Worm (Caenorhabditis elegans) whole organism, late embryonic: ENCODE measurements around the gene lact-4.

Source experiments
- C08G9.2 ChIP-seq: sonication (generic microtip); optimal IDR thresholded peaks from 2 replicates; lab custom pipeline; 2016; ENCODE audit warnings: mild to moderate bottlenecking, missing genetic modification characterization, moderate library complexity, missing compliant biosample characterization
- C38D4.7 ChIP-seq: fragments of 200-800 bp; sonication (Bioruptor generic); optimal IDR thresholded peaks from 2 replicates; lab custom pipeline; 2018; ENCODE audit warnings: mild to moderate bottlenecking, missing genetic modification characterization, moderate library complexity, missing compliant biosample characterization
- F13H6.1 ChIP-seq: sonication (generic microtip); optimal IDR thresholded peaks from 2 replicates; lab custom pipeline; 2016; ENCODE audit warnings: missing genetic modification characterization, missing compliant biosample characterization
- K02D7.2 ChIP-seq: sonication (generic microtip); optimal IDR thresholded peaks from 2 replicates; lab custom pipeline; 2017; ENCODE audit warnings: mild to moderate bottlenecking, missing genetic modification characterization, missing compliant biosample characterization
- K09A11.1 ChIP-seq: sonication (generic microtip); optimal IDR thresholded peaks from 2 replicates; lab custom pipeline; 2017; ENCODE audit warnings: antibody characterized with exemption, mild to moderate bottlenecking, missing genetic modification characterization, missing compliant biosample characterization; ENCODE audit not compliant: insufficient read depth
- ahr-1 ChIP-seq: sonication (generic microtip); optimal IDR thresholded peaks from 2 replicates; lab custom pipeline; 2016; ENCODE audit warnings: missing genetic modification characterization, missing compliant biosample characterization
- ama-1 ChIP-seq: fragments of 150-350 bp; optimal IDR thresholded peaks from 2 replicates; lab custom pipeline; 2014
- ceh-14 ChIP-seq: sonication (generic microtip); optimal IDR thresholded peaks from 2 replicates; lab custom pipeline; 2016; ENCODE audit warnings: missing genotype, missing genetic modification characterization, missing compliant biosample characterization
- ceh-2 ChIP-seq: sonication (generic microtip); optimal IDR thresholded peaks from 2 replicates; lab custom pipeline; 2016; ENCODE audit warnings: missing genotype, missing genetic modification characterization, missing compliant biosample characterization
- ceh-22 ChIP-seq: sonication (generic microtip); optimal IDR thresholded peaks from 2 replicates; lab custom pipeline; 2017; ENCODE audit warnings: missing biosample characterization, missing genetic modification characterization
- ceh-30 ChIP-seq: fragments of 150-350 bp; optimal IDR thresholded peaks from 2 replicates; lab custom pipeline; 2014; ENCODE audit warnings: missing biosample characterization, missing genetic modification characterization
- ceh-31 ChIP-seq: sonication (generic microtip); optimal IDR thresholded peaks from 2 replicates; lab custom pipeline; 2016; ENCODE audit warnings: missing genetic modification characterization, missing compliant biosample characterization
- ceh-45 ChIP-seq: fragments of 200-800 bp; sonication (Bioruptor generic); IDR thresholded peaks from 2 replicates; pipeline ENCODE4 v1.3.6; 2022; ENCODE audit warnings: missing genetic modification reagents, missing genetic modification characterization, missing compliant biosample characterization
- ceh-48 ChIP-seq: sonication (generic microtip); optimal IDR thresholded peaks from 2 replicates; lab custom pipeline; 2016; ENCODE audit warnings: missing genetic modification characterization, inconsistent platforms, missing compliant biosample characterization
- ceh-6 ChIP-seq: fragments of 200-800 bp; sonication (Bioruptor generic); optimal IDR thresholded peaks from 2 replicates; lab custom pipeline; 2018; ENCODE audit warnings: mild to moderate bottlenecking, missing genetic modification characterization, missing compliant biosample characterization
- ceh-9 ChIP-seq: sonication (generic microtip); optimal IDR thresholded peaks from 2 replicates; lab custom pipeline; 2016; ENCODE audit warnings: mild to moderate bottlenecking, missing genetic modification characterization, inconsistent platforms, missing compliant biosample characterization
- dmd-4 ChIP-seq: sonication (generic microtip); optimal IDR thresholded peaks from 2 replicates; lab custom pipeline; 2016; ENCODE audit warnings: borderline replicate concordance, missing genetic modification characterization, missing compliant biosample characterization
- dve-1 ChIP-seq: sonication (generic microtip); optimal IDR thresholded peaks from 2 replicates; lab custom pipeline; 2017; ENCODE audit warnings: antibody characterized with exemption, mild to moderate bottlenecking, missing genetic modification characterization, missing compliant biosample characterization
- elt-2 ChIP-seq: sonication (generic microtip); optimal IDR thresholded peaks from 2 replicates; lab custom pipeline; 2016; ENCODE audit warnings: missing genetic modification reagents, missing genetic modification characterization, missing compliant biosample characterization
- ets-4 ChIP-seq: sonication (generic microtip); optimal IDR thresholded peaks from 2 replicates; lab custom pipeline; 2016; ENCODE audit warnings: missing genetic modification characterization, missing compliant biosample characterization
- fkh-10 ChIP-seq: fragments of 150-350 bp; optimal IDR thresholded peaks from 2 replicates; lab custom pipeline; 2014; ENCODE audit warnings: missing biosample characterization, missing genetic modification reagents, missing genetic modification characterization
- gmeb-2 ChIP-seq: sonication (generic microtip); optimal IDR thresholded peaks from 2 replicates; lab custom pipeline; 2016; ENCODE audit warnings: missing genetic modification characterization, inconsistent platforms, missing compliant biosample characterization
- hlh-13 ChIP-seq: fragments of 200-800 bp; sonication (Bioruptor generic); optimal IDR thresholded peaks from 2 replicates; lab custom pipeline; 2018; ENCODE audit warnings: mild to moderate bottlenecking, missing genetic modification characterization, missing compliant biosample characterization
- hlh-15 ChIP-seq: sonication (generic microtip); optimal IDR thresholded peaks from 2 replicates; lab custom pipeline; 2016; ENCODE audit warnings: missing genetic modification characterization, missing compliant biosample characterization
- hlh-30 ChIP-seq: sonication (generic microtip); optimal IDR thresholded peaks from 2 replicates; lab custom pipeline; 2017; ENCODE audit warnings: antibody characterized with exemption, missing genetic modification characterization, missing compliant biosample characterization; ENCODE audit not compliant: insufficient read depth
- hlh-6 ChIP-seq: sonication (generic microtip); optimal IDR thresholded peaks from 2 replicates; lab custom pipeline; 2016; ENCODE audit warnings: missing genotype, missing genetic modification characterization, missing compliant biosample characterization
- hlh-8 ChIP-seq: sonication (generic microtip); optimal IDR thresholded peaks from 2 replicates; lab custom pipeline; 2016; ENCODE audit warnings: missing genotype, missing genetic modification characterization, missing compliant biosample characterization
- lim-6 ChIP-seq: sonication (generic microtip); optimal IDR thresholded peaks from 2 replicates; lab custom pipeline; 2016; ENCODE audit warnings: missing genetic modification characterization, missing compliant biosample characterization
- lin-11 ChIP-seq: fragments of 200-800 bp; sonication (Bioruptor generic); optimal IDR thresholded peaks from 2 replicates; lab custom pipeline; 2018; ENCODE audit warnings: mild to moderate bottlenecking, missing genetic modification characterization, missing compliant biosample characterization
- mec-3 ChIP-seq: sonication (generic microtip); optimal IDR thresholded peaks from 2 replicates; lab custom pipeline; 2016; ENCODE audit warnings: borderline replicate concordance, missing genetic modification characterization, missing compliant biosample characterization
- nfya-1 ChIP-seq: sonication (generic microtip); optimal IDR thresholded peaks from 2 replicates; lab custom pipeline; 2017; ENCODE audit warnings: missing genetic modification characterization, mild to moderate bottlenecking, missing compliant biosample characterization, antibody characterized with exemption, moderate library complexity
- nhr-11 ChIP-seq: fragments of 150-350 bp; optimal IDR thresholded peaks from 2 replicates; lab custom pipeline; 2014; ENCODE audit warnings: missing biosample characterization, missing genetic modification characterization
- nhr-232 ChIP-seq: sonication (generic microtip); optimal IDR thresholded peaks from 2 replicates; lab custom pipeline; 2016; ENCODE audit warnings: missing genetic modification characterization, missing compliant biosample characterization
- npax-4 ChIP-seq: sonication (generic microtip); optimal IDR thresholded peaks from 2 replicates; lab custom pipeline; 2016; ENCODE audit warnings: missing genetic modification characterization, missing compliant biosample characterization
- odd-2 ChIP-seq: sonication (generic microtip); optimal IDR thresholded peaks from 2 replicates; lab custom pipeline; 2017; ENCODE audit warnings: antibody characterized with exemption, mild to moderate bottlenecking, missing genetic modification characterization, missing compliant biosample characterization
- pat-9 ChIP-seq: fragments of 200-800 bp; sonication (Bioruptor generic); optimal IDR thresholded peaks from 2 replicates; lab custom pipeline; 2018; ENCODE audit warnings: mild to moderate bottlenecking, missing genetic modification characterization, moderate library complexity, missing compliant biosample characterization
- pha-4 ChIP-seq: fragments of 150-350 bp; optimal IDR thresholded peaks from 2 replicates; lab custom pipeline; 2018; ENCODE audit warnings: missing biosample characterization, missing genetic modification reagents, missing genetic modification characterization
- pros-1 ChIP-seq: fragments of 150-350 bp; optimal IDR thresholded peaks from 2 replicates; lab custom pipeline; 2014; ENCODE audit warnings: missing biosample characterization, missing genetic modification reagents, missing genetic modification characterization
- ref-2 ChIP-seq: sonication (generic microtip); optimal IDR thresholded peaks from 2 replicates; lab custom pipeline; 2016; ENCODE audit warnings: missing genetic modification characterization, missing compliant biosample characterization
- sox-4 ChIP-seq: sonication (generic microtip); optimal IDR thresholded peaks from 2 replicates; lab custom pipeline; 2017; ENCODE audit warnings: mild to moderate bottlenecking, missing genetic modification characterization, inconsistent platforms, missing compliant biosample characterization
- syd-9 ChIP-seq: sonication (generic microtip); optimal IDR thresholded peaks from 2 replicates; lab custom pipeline; 2016; ENCODE audit warnings: mild to moderate bottlenecking, missing genetic modification characterization, moderate library complexity, missing compliant biosample characterization
- tbx-2 ChIP-seq: sonication (generic microtip); optimal IDR thresholded peaks from 2 replicates; lab custom pipeline; 2016; ENCODE audit warnings: missing genetic modification characterization, missing compliant biosample characterization
- ttx-3 ChIP-seq: sonication (generic microtip); optimal IDR thresholded peaks from 2 replicates; lab custom pipeline; 2016; ENCODE audit warnings: missing genetic modification reagents, missing genetic modification characterization, missing compliant biosample characterization
- unc-42 ChIP-seq: sonication (generic microtip); optimal IDR thresholded peaks from 2 replicates; lab custom pipeline; 2016; ENCODE audit warnings: missing genotype, missing genetic modification characterization, missing compliant biosample characterization
- unc-55 ChIP-seq: sonication (generic microtip); optimal IDR thresholded peaks from 2 replicates; lab custom pipeline; 2017; ENCODE audit warnings: missing biosample characterization, missing genetic modification reagents, missing genetic modification characterization
- zip-5 ChIP-seq: sonication (generic microtip); optimal IDR thresholded peaks from 2 replicates; lab custom pipeline; 2016; ENCODE audit warnings: missing genetic modification characterization, missing compliant biosample characterization
- ztf-16 ChIP-seq: sonication (generic microtip); optimal IDR thresholded peaks from 2 replicates; lab custom pipeline; 2017; ENCODE audit warnings: missing genetic modification characterization, missing compliant biosample characterization

Gene lact-4

ce11 chrII:8520625-8521024 lies 40.3 kb upstream of the lact-4 start, which contains the start of gene cht-2:
Gene cht-2 (plus strand): TSS chrII:8520925.
- TF ChIP-seq lin-11 (tag; lab: Kevin White, UChicago) (no peak), pha-4 (tag; lab: Kevin White, UChicago) (no peak), syd-9 (tag; lab: Kevin White, UChicago) (no peak), elt-2 (no peak), ceh-2 (tag; lab: Kevin White, UChicago) (no peak), gmeb-2 (no peak), pat-9 (tag; lab: Kevin White, UChicago) (no peak), npax-4 (no peak), hlh-15 (tag; lab: Kevin White, UChicago) (no peak), nhr-232 (tag; lab: Kevin White, UChicago) (no peak), ceh-30 (no peak)

- TF ChIP-seq lim-6 (tag; lab: Kevin White, UChicago) (no peak), tbx-2 (no peak), ama-1 (lab: Kevin White, UChicago) (no peak), K09A11.1 (tag; lab: Kevin White, UChicago) (no peak), F13H6.1 (tag; lab: Kevin White, UChicago) (no peak), nhr-11 (tag; lab: Kevin White, UChicago) (no peak), C38D4.7 (GFP tag; lab: Kevin White, UChicago) (no peak), ceh-22 (tag; lab: Kevin White, UChicago) (no peak), unc-42 (no peak), mec-3 (tag; lab: Kevin White, UChicago) (no peak), ceh-48 (tag; lab: Kevin White, UChicago) (no peak), dmd-4 (no peak)
These were observed 37.9 kb upstream of the lact-4 start, which contains the start of gene T13H5.8 for ce11 chrII:8518210-8518609. Gene T13H5.8 (plus strand): TSS chrII:8518510.

ce11 chrII:8516783-8517182 lies 36.5 kb upstream of the lact-4 start, which contains the start of gene rnh-2:
Gene rnh-2 (plus strand): TSS chrII:8517150.
- TF ChIP-seq ceh-48 (tag; lab: Kevin White, UChicago) = no peak
- peak; percentile 80 for TF ChIP-seq ceh-2 (tag; lab: Kevin White, UChicago)
- no peak for TF ChIP-seq pros-1
- TF ChIP-seq pat-9 (tag; lab: Kevin White, UChicago) = no peak
- TF ChIP-seq hlh-8 (tag; lab: Kevin White, UChicago) = peak; percentile 37
- TF ChIP-seq ztf-16 (tag; lab: Kevin White, UChicago) = no peak
- TF ChIP-seq unc-55 (GFP tag; lab: Kevin White, UChicago) = no peak
- TF ChIP-seq tbx-2 = peak; percentile 76
- TF ChIP-seq ets-4 (tag; lab: Kevin White, UChicago) = peak; percentile 48
- TF ChIP-seq fkh-10 (GFP tag; lab: Kevin White, UChicago) = no peak
- no peak for TF ChIP-seq nhr-232 (tag; lab: Kevin White, UChicago)
- peak; percentile 39 for TF ChIP-seq ceh-14 (tag; lab: Kevin White, UChicago)
- peak; percentile 25 for TF ChIP-seq lim-6 (tag; lab: Kevin White, UChicago)
- no peak for TF ChIP-seq ama-1 (lab: Kevin White, UChicago)
- TF ChIP-seq K02D7.2 (tag; lab: Kevin White, UChicago) = no peak
- TF ChIP-seq hlh-30 (tag; lab: Kevin White, UChicago) = no peak
- no peak for TF ChIP-seq npax-4
- no peak for TF ChIP-seq hlh-13 (GFP tag; lab: Kevin White, UChicago)
- no peak for TF ChIP-seq hlh-6 (tag; lab: Kevin White, UChicago)
- TF ChIP-seq odd-2 = no peak
- peak; percentile 56 for TF ChIP-seq zip-5 (tag; lab: Kevin White, UChicago)
- peak; percentile 87 for TF ChIP-seq ceh-31 (tag; lab: Kevin White, UChicago)
- TF ChIP-seq unc-42 = peak; percentile 29
- no peak for TF ChIP-seq ceh-9 (tag; lab: Kevin White, UChicago)
- TF ChIP-seq lin-11 (tag; lab: Kevin White, UChicago) = no peak
- TF ChIP-seq ahr-1 (tag; lab: Kevin White, UChicago) = no peak
- peak; percentile 13 for TF ChIP-seq dve-1 (tag; lab: Kevin White, UChicago)
- TF ChIP-seq mec-3 (tag; lab: Kevin White, UChicago) = no peak
- no peak for TF ChIP-seq syd-9 (tag; lab: Kevin White, UChicago)
- peak; percentile 4 for TF ChIP-seq nfya-1 (tag; lab: Kevin White, UChicago)
- TF ChIP-seq ref-2 (tag; lab: Kevin White, UChicago) = peak; percentile 52
- TF ChIP-seq ttx-3 (tag; lab: Kevin White, UChicago) = no peak
- TF ChIP-seq sox-4 (tag; lab: Kevin White, UChicago) = no peak
- TF ChIP-seq hlh-15 (tag; lab: Kevin White, UChicago) = no peak
- TF ChIP-seq C08G9.2 (tag; lab: Kevin White, UChicago) = peak; percentile 74
- no peak for TF ChIP-seq ceh-30
- peak; percentile 68 for TF ChIP-seq elt-2
- TF ChIP-seq gmeb-2 = no peak
- no peak for TF ChIP-seq ceh-45 (GFP tag; lab: Robert Waterston, UW)
- TF ChIP-seq ceh-6 (GFP tag; lab: Kevin White, UChicago) = no peak
